Worm (Caenorhabditis elegans): ENCODE measurements around the gene cubn-1.

DNA sequence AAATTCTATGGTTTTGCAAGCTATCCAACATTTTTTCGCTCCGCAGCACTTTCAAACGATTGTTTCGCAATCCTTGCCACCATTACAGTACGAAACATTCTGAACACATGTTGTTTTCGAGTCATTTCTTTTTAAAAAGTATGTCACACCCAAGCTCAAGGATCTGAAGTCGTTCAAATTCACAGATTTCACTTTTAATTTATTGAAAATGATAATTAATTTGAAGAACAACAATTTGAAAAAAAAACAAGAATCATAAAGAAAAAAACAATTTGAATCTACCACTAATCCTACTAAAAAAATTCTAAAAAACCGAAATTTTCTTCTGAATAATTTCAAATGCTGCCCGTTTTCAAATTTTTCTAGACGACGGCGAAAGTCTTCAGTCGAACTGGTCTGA, 18.8 kb upstream of the cubn-1 start, which contains the start of gene C14C10.2:
- TF ChIP-seq ref-1 (GFP tag; conservative IDR thresholded peaks at IDR 0.05) = no peak
- no peak for TF ChIP-seq med-1 (GFP tag; optimal IDR thresholded peaks at IDR 0.05; ENCODE audit: insufficient read depth)
- no peak for TF ChIP-seq T22C8.4 (GFP tag; IDR thresholded peaks at IDR 0.05)
- no peak for TF ChIP-seq ztf-29 (GFP tag; IDR thresholded peaks at IDR 0.05)
- TF ChIP-seq cog-1 (tag; optimal IDR thresholded peaks at IDR 0.05) = no peak
